Fruit fly (Drosophila melanogaster) whole organism, embryonic: ENCODE results near the gene mRpS31.

Experiments
- Atf3 ChIP-seq: fragments of 200-800 bp; sonication (Bioruptor generic); optimal IDR thresholded peaks from 3 replicates; lab custom pipeline; 2016; ENCODE audit warnings: missing biosample characterization, missing genetic modification characterization
- Awh ChIP-seq: fragments of 200-800 bp; sonication (Bioruptor generic); IDR thresholded peaks from 2 replicates; pipeline ENCODE4, ENCODE4 v1.3.6; 2022; ENCODE audit warnings: missing biosample characterization, missing genetic modification characterization
- C15 ChIP-seq: fragments of 200-800 bp; sonication (Bioruptor generic); IDR thresholded peaks from 3 replicates; pipeline ENCODE4 v1.3.6; 2022; ENCODE audit warnings: missing biosample characterization, missing genetic modification characterization
- CG12942 ChIP-seq: fragments of 200-800 bp; sonication (Bioruptor generic); optimal IDR thresholded peaks from 3 replicates; lab custom pipeline; 2016; ENCODE audit warnings: missing biosample characterization, missing genetic modification characterization
- CG16863 ChIP-seq: fragments of 200-800 bp; sonication (Bioruptor generic); optimal IDR thresholded peaks from 3 replicates; lab custom pipeline; 2016; ENCODE audit warnings: missing biosample characterization, missing genetic modification characterization
- CG17612 ChIP-seq: fragments of 200-800 bp; sonication (Bioruptor generic); IDR thresholded peaks from 2 replicates; pipeline ENCODE4 v1.3.6; 2022; ENCODE audit warnings: missing biosample characterization, missing genetic modification characterization
- CG1792 ChIP-seq: fragments of 200-800 bp; sonication (Bioruptor generic); optimal IDR thresholded peaks from 2 replicates; lab custom pipeline; 2016; ENCODE audit warnings: missing biosample characterization, missing genetic modification characterization
- CG2120 ChIP-seq: fragments of 200-800 bp; sonication (Bioruptor generic); optimal IDR thresholded peaks from 3 replicates; lab custom pipeline; 2016; ENCODE audit warnings: missing biosample characterization, missing genetic modification characterization
- CG2199 ChIP-seq: fragments of 200-800 bp; sonication (Bioruptor generic); IDR thresholded peaks from 3 replicates; pipeline ENCODE4 v1.3.6; 2022; ENCODE audit warnings: missing biosample characterization, missing genetic modification characterization
- CG33213 ChIP-seq: fragments of 200-800 bp; sonication (Bioruptor generic); optimal IDR thresholded peaks from 3 replicates; lab custom pipeline; 2016; ENCODE audit warnings: missing biosample characterization, missing genetic modification characterization
- CG3726 ChIP-seq: fragments of 200-800 bp; sonication (Bioruptor generic); IDR thresholded peaks from 3 replicates; pipeline ENCODE4, ENCODE4 v1.3.6; 2022; ENCODE audit warnings: missing biosample characterization, missing genetic modification characterization
- CG4730 ChIP-seq: fragments of 200-800 bp; sonication (Bioruptor generic); IDR thresholded peaks from 2 replicates; pipeline ENCODE4 v1.3.6; 2022; ENCODE audit warnings: missing biosample characterization, missing genetic modification characterization
- CG4820 ChIP-seq: fragments of 200-800 bp; sonication (Bioruptor generic); optimal IDR thresholded peaks from 3 replicates; lab custom pipeline; 2016; ENCODE audit warnings: missing biosample characterization, missing genetic modification characterization
- CG7786 ChIP-seq: fragments of 200-800 bp; sonication (Bioruptor generic); optimal IDR thresholded peaks from 2 replicates; lab custom pipeline; 2016; ENCODE audit warnings: missing biosample characterization, missing genetic modification characterization
- CG8478 ChIP-seq: fragments of >200 bp; optimal IDR thresholded peaks from 2 replicates; lab custom pipeline; 2018
- CG9727 ChIP-seq: fragments of 200-800 bp; sonication (Bioruptor generic); optimal IDR thresholded peaks from 3 replicates; lab custom pipeline; 2017; ENCODE audit warnings: missing biosample characterization, mild to moderate bottlenecking, missing genetic modification characterization
- CG9797 ChIP-seq: fragments of 200-800 bp; sonication (Bioruptor generic); optimal IDR thresholded peaks from 3 replicates; lab custom pipeline; 2018; ENCODE audit warnings: missing biosample characterization, mild to moderate bottlenecking, missing genetic modification characterization
- CrebB ChIP-seq: fragments of 200-800 bp; sonication (Bioruptor generic); optimal IDR thresholded peaks from 3 replicates; lab custom pipeline; 2018; ENCODE audit warnings: missing biosample characterization, mild to moderate bottlenecking, missing genetic modification characterization
- Doc3 ChIP-seq: fragments of 200-800 bp; sonication (Bioruptor generic); IDR thresholded peaks from 3 replicates; pipeline ENCODE4 v1.3.6; 2022; ENCODE audit warnings: missing biosample characterization, missing genetic modification characterization; ENCODE audit not compliant: partially characterized antibody
- Dref ChIP-seq: fragments of 200-800 bp; sonication (Bioruptor generic); IDR thresholded peaks from 2 replicates; pipeline ENCODE4 v1.3.6; 2022; ENCODE audit warnings: missing biosample characterization, missing genetic modification characterization
- Drgx ChIP-seq: fragments of 200-800 bp; sonication (Bioruptor generic); IDR thresholded peaks from 2 replicates; pipeline ENCODE4 v1.3.6; 2022; ENCODE audit warnings: missing biosample characterization, missing genetic modification characterization
- Ets65A ChIP-seq: fragments of 200-800 bp; sonication (Bioruptor generic); peaks from one replicate; lab custom pipeline; 2016; ENCODE audit warnings: missing biosample characterization, missing genetic modification characterization
- HLHmδ ChIP-seq: fragments of 200-800 bp; sonication (Bioruptor generic); optimal IDR thresholded peaks from 2 replicates; lab custom pipeline; 2018; ENCODE audit warnings: missing biosample characterization, mild to moderate bottlenecking, missing genetic modification characterization, moderate library complexity
- Hand ChIP-seq: fragments of 200-800 bp; sonication (Bioruptor generic); optimal IDR thresholded peaks from 2 replicates; lab custom pipeline; 2017; ENCODE audit warnings: mild to moderate bottlenecking, missing biosample characterization, missing genetic modification reagents, missing genetic modification characterization
- Hr39 ChIP-seq: fragments of >200 bp; optimal IDR thresholded peaks from 2 replicates; lab custom pipeline; 2017
- Mes4 ChIP-seq: fragments of 200-800 bp; sonication (Bioruptor generic); optimal IDR thresholded peaks from 2 replicates; lab custom pipeline; 2016; ENCODE audit warnings: missing biosample characterization, missing genetic modification characterization
- Rx ChIP-seq: fragments of 200-800 bp; sonication (Bioruptor generic); IDR thresholded peaks from 2 replicates; pipeline ENCODE4 v1.3.6; 2022; ENCODE audit warnings: missing biosample characterization, missing genetic modification characterization
- Sin3A ChIP-seq: fragments of >200 bp; optimal IDR thresholded peaks from 2 replicates; lab custom pipeline; 2018
- Stat92E ChIP-seq, 3 experiments: fragments of >200 bp in 2 of 3; fragments of 200-800 bp in 1 of 3; sonication (Bioruptor generic) in 1 of 3; optimal IDR thresholded peaks; 2 replicates each; lab custom pipeline; 2017 to 2019; ENCODE audit warnings: missing biosample characterization in 3 of 3, missing genetic modification characterization in 3 of 3, mild to moderate bottlenecking in 1 of 3, moderate library complexity in 1 of 3
- Vsx1 ChIP-seq: fragments of 200-800 bp; sonication (Bioruptor generic); optimal IDR thresholded peaks from 2 replicates; lab custom pipeline; 2017; ENCODE audit warnings: missing biosample characterization, mild to moderate bottlenecking, missing genetic modification characterization, missing genetic modification reagents
- bcd ChIP-seq: fragments of 200-800 bp; sonication (Bioruptor generic); optimal IDR thresholded peaks from 2 replicates; lab custom pipeline; 2017; ENCODE audit warnings: missing biosample characterization, mild to moderate bottlenecking, missing genetic modification characterization
- bsh ChIP-seq, 2 experiments: fragments of 200-800 bp; sonication (Bioruptor generic); optimal IDR thresholded peaks; 2 replicates each; lab custom pipeline; 2017 to 2018; ENCODE audit warnings: mild to moderate bottlenecking in 2 of 2, missing biosample characterization in 2 of 2, missing genetic modification characterization in 2 of 2, moderate library complexity in 1 of 2
- corto ChIP-seq: fragments of 200-800 bp; sonication (Bioruptor generic); optimal IDR thresholded peaks from 2 replicates; lab custom pipeline; 2016; ENCODE audit warnings: missing biosample characterization, mild to moderate bottlenecking, missing genetic modification characterization, moderate library complexity
- da ChIP-seq: fragments of 200-800 bp; sonication (Bioruptor generic); optimal IDR thresholded peaks from 2 replicates; lab custom pipeline; 2016; ENCODE audit warnings: missing biosample characterization, missing genetic modification characterization
- dmrt11E ChIP-seq: fragments of 200-800 bp; sonication (Bioruptor generic); optimal IDR thresholded peaks from 3 replicates; lab custom pipeline; 2018; ENCODE audit warnings: missing biosample characterization, mild to moderate bottlenecking, missing genetic modification characterization, moderate library complexity
- dpn ChIP-seq, 2 experiments: fragments of 200-800 bp; sonication (Bioruptor generic); optimal IDR thresholded peaks; 3 replicates each; lab custom pipeline; 2016; ENCODE audit warnings: missing biosample characterization in 2 of 2, missing genetic modification characterization in 2 of 2
- fd102C ChIP-seq: fragments of 200-800 bp; sonication (Bioruptor generic); optimal IDR thresholded peaks from 2 replicates; lab custom pipeline; 2018; ENCODE audit warnings: missing biosample characterization, mild to moderate bottlenecking, missing genetic modification characterization, moderate library complexity
- gcm2 ChIP-seq: fragments of 200-800 bp; sonication (Bioruptor generic); optimal IDR thresholded peaks from 2 replicates; lab custom pipeline; 2016; ENCODE audit warnings: missing biosample characterization, missing genetic modification characterization
- gsb ChIP-seq: fragments of 200-800 bp; sonication (Bioruptor generic); IDR thresholded peaks from 2 replicates; pipeline ENCODE4 v1.3.6; 2022; ENCODE audit warnings: missing biosample characterization, missing genetic modification characterization
- hbn ChIP-seq: fragments of 200-800 bp; sonication (Bioruptor generic); IDR thresholded peaks from 2 replicates; pipeline ENCODE4 v1.3.6; 2022; ENCODE audit warnings: missing biosample characterization, missing genetic modification characterization; ENCODE audit not compliant: partially characterized antibody
- her ChIP-seq: fragments of 200-800 bp; sonication (Bioruptor generic); optimal IDR thresholded peaks from 2 replicates; lab custom pipeline; 2016; ENCODE audit warnings: missing biosample characterization, missing genetic modification characterization
- kay ChIP-seq: fragments of 200-800 bp; sonication (Bioruptor generic); optimal IDR thresholded peaks from 2 replicates; lab custom pipeline; 2016; ENCODE audit warnings: missing biosample characterization, missing genetic modification characterization
- klu ChIP-seq: fragments of 200-800 bp; sonication (Bioruptor generic); IDR thresholded peaks from 2 replicates; pipeline ENCODE4 v1.3.6; 2022; ENCODE audit warnings: missing biosample characterization, missing genetic modification characterization
- mirr ChIP-seq: fragments of 200-800 bp; sonication (Bioruptor generic); optimal IDR thresholded peaks from 3 replicates; lab custom pipeline; 2018; ENCODE audit warnings: missing biosample characterization, mild to moderate bottlenecking, missing genetic modification characterization
- pros ChIP-seq: fragments of 200-800 bp; sonication (Bioruptor generic); optimal IDR thresholded peaks from 3 replicates; lab custom pipeline; 2019; ENCODE audit warnings: missing biosample characterization, mild to moderate bottlenecking, missing genetic modification characterization, moderate library complexity
- psq ChIP-seq: fragments of 200-800 bp; sonication (Bioruptor generic); optimal IDR thresholded peaks from 2 replicates; lab custom pipeline; 2017; ENCODE audit warnings: missing biosample characterization, missing genetic modification characterization
- sim ChIP-seq: fragments of 200-800 bp; sonication (Bioruptor generic); IDR thresholded peaks from 2 replicates; pipeline ENCODE4 v1.3.6; 2022; ENCODE audit warnings: missing biosample characterization, missing genetic modification characterization
- tin ChIP-seq: fragments of 200-800 bp; sonication (Bioruptor generic); optimal IDR thresholded peaks from 3 replicates; lab custom pipeline; 2016; ENCODE audit warnings: missing biosample characterization, missing genetic modification characterization
- vfl ChIP-seq: fragments of 200-800 bp; sonication (Bioruptor generic); optimal IDR thresholded peaks from 2 replicates; lab custom pipeline; 2016; ENCODE audit warnings: missing biosample characterization, missing genetic modification characterization
- zen2 ChIP-seq: fragments of 200-800 bp; sonication (Bioruptor generic); IDR thresholded peaks from 3 replicates; pipeline ENCODE4 v1.3.6; 2022; ENCODE audit warnings: missing biosample characterization, missing genetic modification characterization; ENCODE audit not compliant: partially characterized antibody

mRpS31 gene

DNA sequence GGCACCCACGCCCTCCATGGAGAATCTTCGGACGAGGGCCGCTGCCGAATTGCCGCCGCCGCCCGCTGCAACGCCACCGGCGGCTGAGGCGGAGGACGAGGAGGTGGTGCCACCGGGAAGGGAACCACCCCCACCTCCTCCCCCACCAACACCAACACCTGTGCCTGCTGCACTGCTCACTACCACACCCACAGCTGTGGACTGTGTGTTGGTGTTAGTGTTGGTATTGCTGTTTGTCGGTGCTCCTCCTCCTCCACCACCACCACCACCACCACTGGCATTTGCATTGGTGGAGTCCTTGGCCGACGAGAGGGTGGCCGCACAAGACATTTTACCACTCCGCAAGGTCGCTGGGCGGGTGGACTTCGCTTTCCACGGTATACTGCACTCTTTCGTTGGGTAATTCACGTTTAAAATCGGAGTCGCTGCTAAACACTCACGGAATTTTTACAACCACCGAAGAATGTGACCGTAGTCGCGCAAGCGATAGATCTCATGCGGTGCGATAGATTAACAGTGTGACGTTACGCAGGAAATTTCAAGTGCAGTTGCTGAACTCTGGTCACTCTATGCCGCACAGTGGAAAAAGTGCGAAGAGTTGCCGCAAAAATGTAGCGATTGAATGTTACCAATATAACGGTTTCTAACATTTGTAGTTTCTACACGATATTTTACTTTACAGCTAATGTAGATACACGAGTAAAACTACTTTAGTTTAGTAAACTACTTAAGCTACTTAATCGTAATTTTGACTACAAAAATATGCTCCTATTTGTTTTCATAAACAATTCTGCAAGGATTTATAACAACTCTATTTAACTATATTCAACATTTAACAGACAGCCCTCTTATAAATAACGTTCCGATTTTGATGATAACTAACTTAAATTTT lies 6.6 kb downstream of the mRpS31 start, which contains the start of gene mib1 (continued):
- peak; percentile 86 for TF ChIP-seq CG33213
- TF ChIP-seq CG8478 (lab: Kevin White, UChicago), result peak; percentile 84
- TF ChIP-seq Ets65A, result peak; percentile 76
- TF ChIP-seq CG1792, result no peak
- peak; percentile 5 for TF ChIP-seq CG4820 (GFP tag; lab: Kevin White, UChicago)
- TF ChIP-seq Vsx1 (GFP tag; lab: Kevin White, UChicago), result no peak
- no peak for TF ChIP-seq Atf3 (GFP tag; lab: Kevin White, UChicago)
- no peak for TF ChIP-seq Hand
- peak; percentile 52 for TF ChIP-seq bcd (GFP tag; lab: Kevin White, UChicago)
- peak; percentile 6 for TF ChIP-seq her (GFP tag; lab: Kevin White, UChicago)
- TF ChIP-seq HLHmδ, result peak; percentile 81
- peak; percentile 11 for TF ChIP-seq psq (GFP tag; lab: Kevin White, UChicago)
- TF ChIP-seq gcm2, result no peak
- TF ChIP-seq fd102C (GFP tag; lab: Kevin White, UChicago), result no peak
- no peak for TF ChIP-seq kay (GFP tag; lab: Kevin White, UChicago)
- no peak; the same call in none of the 3 replicates for TF ChIP-seq zen2 (GFP tag; lab: Robert Waterston, UW)
- peak; percentile 54 for TF ChIP-seq Dref (GFP tag; lab: Robert Waterston, UW)
- no peak for TF ChIP-seq Rx (GFP tag; lab: Robert Waterston, UW)
- peak; percentile 46 for TF ChIP-seq pros (GFP tag; lab: Kevin White, UChicago)
- peak; percentile 45 for TF ChIP-seq mirr (GFP tag; lab: Kevin White, UChicago)
- no peak for TF ChIP-seq CG9727
- TF ChIP-seq CG17612 (GFP tag; lab: Robert Waterston, UW), result no peak
- peak; percentile 99 for TF ChIP-seq CG9797
- peak; percentile 91 for TF ChIP-seq hbn (GFP tag; lab: Robert Waterston, UW)
- TF ChIP-seq Awh, result 0 out of 2 replicates have a peak, but pooled peaks have one; percentile 6
- TF ChIP-seq Sin3A (lab: Kevin White, UChicago), result peak; percentile 90
- peak; percentile 74 for TF ChIP-seq CrebB (tag; lab: Kevin White, UChicago)
- TF ChIP-seq CG2120 (GFP tag; lab: Kevin White, UChicago), result peak; percentile 40
- no peak for TF ChIP-seq tin
- no peak for TF ChIP-seq da (GFP tag; lab: Kevin White, UChicago)
- TF ChIP-seq CG7786 (GFP tag; lab: Kevin White, UChicago), result peak; percentile 26
- peak; percentile 72 for TF ChIP-seq Doc3 (GFP tag; lab: Robert Waterston, UW)
- TF ChIP-seq Hr39 (lab: Kevin White, UChicago), result peak; percentile 65
- no peak for TF ChIP-seq Mes4
- peak in 1 of 3 experiments; percentile 80 for TF ChIP-seq Stat92E (GFP tag; optimal IDR thresholded peaks at IDR 0.05; lab: Kevin White, UChicago)
- no peak for TF ChIP-seq CG12942 (GFP tag; lab: Kevin White, UChicago)
- TF ChIP-seq CG2199 (GFP tag; lab: Robert Waterston, UW), result no peak
- no peak for TF ChIP-seq vfl (GFP tag; lab: Kevin White, UChicago)
- peak; percentile 25; the same call in 1 of the 2 replicates for TF ChIP-seq klu (GFP tag; lab: Robert Waterston, UW)
- TF ChIP-seq bsh (GFP tag; optimal IDR thresholded peaks at IDR 0.05; lab: Kevin White, UChicago), result no peak
- TF ChIP-seq C15 (GFP tag; lab: Robert Waterston, UW), result no peak
- no peak for TF ChIP-seq sim (GFP tag; lab: Robert Waterston, UW)
- TF ChIP-seq dmrt11E, result peak; percentile 1
- TF ChIP-seq CG16863 (GFP tag; lab: Kevin White, UChicago), result no peak
- TF ChIP-seq Drgx (GFP tag; lab: Robert Waterston, UW), result no peak
- TF ChIP-seq corto (GFP tag; lab: Kevin White, UChicago), result no peak
- TF ChIP-seq gsb, result no peak
- TF ChIP-seq dpn (GFP tag; optimal IDR thresholded peaks at IDR 0.05; lab: Kevin White, UChicago), result peak in 1 of 2 experiments; percentile 32
- TF ChIP-seq CG4730 (GFP tag; lab: Robert Waterston, UW), result no peak
- no peak for TF ChIP-seq CG3726 (GFP tag; lab: Robert Waterston, UW)
